Worm (Caenorhabditis elegans): Measurements from ENCODE around the gene wrn-1.

The wrn-1 gene

DNA sequence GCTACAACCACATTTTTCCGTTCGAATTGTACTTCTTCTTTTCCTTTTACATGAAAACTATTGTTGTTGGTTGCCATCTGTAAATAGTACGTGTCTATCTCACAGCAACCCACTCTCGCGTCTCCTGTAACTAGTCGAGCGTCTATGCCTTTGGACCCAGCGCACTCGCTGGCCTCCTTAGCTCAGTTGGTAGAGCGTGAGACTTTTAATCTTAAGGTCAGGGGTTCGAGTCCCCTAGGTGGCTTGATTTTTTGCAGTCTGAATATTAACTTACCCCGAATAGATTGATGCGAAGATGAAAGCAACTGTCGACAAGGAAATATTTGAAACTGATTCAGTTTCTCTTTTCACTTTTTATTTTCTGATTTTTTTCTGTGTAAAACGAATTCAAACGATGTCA lies 10.3 kb downstream of the wrn-1 start, which contains the start of gene mpz-3:
Gene mpz-3 (minus strand): TSS at position 320 of the 400 bp plus-strand sequence.
- no peak for TF ChIP-seq hlh-17 (GFP tag; optimal IDR thresholded peaks at IDR 0.05; ENCODE audit: borderline replicate concordance)
- peak; percentile 56 for TF ChIP-seq rnt-1 (tag; optimal IDR thresholded peaks at IDR 0.05)
- TF ChIP-seq skn-1 (tag; optimal IDR thresholded peaks at IDR 0.05), result peak; percentile 20
- no peak for TF ChIP-seq nhr-76 (tag; optimal IDR thresholded peaks at IDR 0.05)
- TF ChIP-seq nhr-12 (tag; optimal IDR thresholded peaks at IDR 0.05), result no peak
- TF ChIP-seq C04F5.9 (tag; optimal IDR thresholded peaks at IDR 0.05), result no peak
- no peak for TF ChIP-seq zag-1 (tag; optimal IDR thresholded peaks at IDR 0.05)
- TF ChIP-seq lin-13 (GFP tag; optimal IDR thresholded peaks at IDR 0.05), result no peak
- TF ChIP-seq lin-14 (GFP tag; optimal IDR thresholded peaks at IDR 0.05), result no peak
- peak; percentile 34 for TF ChIP-seq dsc-1 (tag; optimal IDR thresholded peaks at IDR 0.05)
- no peak for TF ChIP-seq efl-3 (GFP tag; optimal IDR thresholded peaks at IDR 0.05)
- TF ChIP-seq hpl-2 (GFP tag; optimal IDR thresholded peaks at IDR 0.05), result no peak
- no peak for TF ChIP-seq ceh-63 (GFP tag; optimal IDR thresholded peaks at IDR 0.05)
- TF ChIP-seq snu-23 (GFP tag; optimal IDR thresholded peaks at IDR 0.05), result peak; percentile 70
- no peak for TF ChIP-seq snpc-4 (tag; optimal IDR thresholded peaks at IDR 0.05)
- TF ChIP-seq pag-3 (tag; optimal IDR thresholded peaks at IDR 0.05; ENCODE audit: borderline replicate concordance, insufficient read depth), result no peak
- TF ChIP-seq ets-5 (GFP tag; IDR thresholded peaks at IDR 0.05), result no peak
- no peak for TF ChIP-seq ceh-90 (tag; optimal IDR thresholded peaks at IDR 0.05)
- TF ChIP-seq xbp-1 (tag; optimal IDR thresholded peaks at IDR 0.05), result peak; percentile 31
- no peak for TF ChIP-seq egl-13 (tag; optimal IDR thresholded peaks at IDR 0.05)
- no peak for TF ChIP-seq mef-2 (tag; optimal IDR thresholded peaks at IDR 0.05)
- TF ChIP-seq jun-1 (tag; optimal IDR thresholded peaks at IDR 0.05), result no peak
- TF ChIP-seq sox-4 (tag; optimal IDR thresholded peaks at IDR 0.05), result no peak
- TF ChIP-seq nhr-237 (tag; optimal IDR thresholded peaks at IDR 0.05), result no peak
- no peak for TF ChIP-seq nhr-11 (tag; optimal IDR thresholded peaks at IDR 0.05)
- no peak for TF ChIP-seq ceh-8 (GFP tag; optimal IDR thresholded peaks at IDR 0.05)
- TF ChIP-seq lsy-2 (tag; optimal IDR thresholded peaks at IDR 0.05), result peak; percentile 21 to 55
- TF ChIP-seq elt-2 (tag; optimal IDR thresholded peaks at IDR 0.05), result peak; percentile 24
- peak; percentile 25 for TF ChIP-seq nhr-90 (tag; optimal IDR thresholded peaks at IDR 0.05; ENCODE audit: poor library complexity)
- TF ChIP-seq isw-1 (GFP tag; IDR thresholded peaks at IDR 0.05), result no peak
- TF ChIP-seq nhr-20 (tag; optimal IDR thresholded peaks at IDR 0.05), result peak; percentile 51
- TF ChIP-seq fkh-8 (tag; optimal IDR thresholded peaks at IDR 0.05), result no peak
- no peak for TF ChIP-seq hlh-4 (tag; optimal IDR thresholded peaks at IDR 0.05)
- TF ChIP-seq nhr-28 (tag; optimal IDR thresholded peaks at IDR 0.05), result no peak
- TF ChIP-seq unc-98 (GFP tag; IDR thresholded peaks at IDR 0.05), result no peak
- peak; percentile 46 for TF ChIP-seq nhr-47 (tag; optimal IDR thresholded peaks at IDR 0.05)
- no peak for TF ChIP-seq C34B4.2 (tag; optimal IDR thresholded peaks at IDR 0.05)
- no peak for TF ChIP-seq ama-1 (optimal IDR thresholded peaks at IDR 0.05)
- TF ChIP-seq irx-1 (tag; optimal IDR thresholded peaks at IDR 0.05), result no peak
- TF ChIP-seq egl-27 (tag; optimal IDR thresholded peaks at IDR 0.05), result no peak
- TF ChIP-seq swsn-7 (tag; optimal IDR thresholded peaks at IDR 0.05), result peak; percentile 45
- TF ChIP-seq elt-3 (tag; optimal IDR thresholded peaks at IDR 0.05), result no peak
- TF ChIP-seq sptf-1 (tag; optimal IDR thresholded peaks at IDR 0.05), result no peak
- no peak for TF ChIP-seq nhr-85 (tag)
- peak; percentile 9 for TF ChIP-seq lir-3 (tag; optimal IDR thresholded peaks at IDR 0.05; ENCODE audit: poor library complexity)
- TF ChIP-seq unc-130 (tag; optimal IDR thresholded peaks at IDR 0.05), result no peak
- TF ChIP-seq lin-35 (GFP tag; optimal IDR thresholded peaks at IDR 0.05), result peak; percentile 22 to 59
- no peak for TF ChIP-seq unc-62 (GFP tag; optimal IDR thresholded peaks at IDR 0.05)
- no peak for TF ChIP-seq fos-1 (tag; optimal IDR thresholded peaks at IDR 0.05)
- no peak for TF ChIP-seq Y116A8C.19 (tag; optimal IDR thresholded peaks at IDR 0.05; ENCODE audit: borderline replicate concordance)
- no peak for TF ChIP-seq nhr-84 (tag; optimal IDR thresholded peaks at IDR 0.05)
- TF ChIP-seq C16A3.4 (tag; optimal IDR thresholded peaks at IDR 0.05), result peak; percentile 13
- peak; percentile 20 to 38 for TF ChIP-seq efl-1 (optimal IDR thresholded peaks at IDR 0.05)
- TF ChIP-seq efl-1 (GFP tag; optimal IDR thresholded peaks at IDR 0.05 in 1 of 2), result peak in 1 of 2 experiments; percentile 94

All from whole organism, L1 larva.